Worm (Caenorhabditis elegans): ENCODE results near the gene idpa-3.

idpa-3 gene

ce11 chrX:10336138-10336537 is at the start of gene idpa-3:
idpa-3 (plus strand) TSS chrX:10336438.
- TF ChIP-seq sem-2 (GFP tag; optimal IDR thresholded peaks at IDR 0.05) (no peak), flh-1 (GFP tag; optimal IDR thresholded peaks at IDR 0.05) (no peak), zip-8 (tag; optimal IDR thresholded peaks at IDR 0.05) (no peak), ceh-43 (GFP tag; optimal IDR thresholded peaks at IDR 0.05) (no peak), elt-1 (tag; optimal IDR thresholded peaks at IDR 0.05; ENCODE audit: borderline replicate concordance, insufficient read depth) (no peak)

ce11 chrX:10297410-10297809 is 38.8 kb upstream of the idpa-3 start:
- no peak for TF ChIP-seq zip-8 (tag; optimal IDR thresholded peaks at IDR 0.05)
- no peak for TF ChIP-seq unc-39 (tag; optimal IDR thresholded peaks at IDR 0.05)
- TF ChIP-seq drap-1 (GFP tag; optimal IDR thresholded peaks at IDR 0.05): no peak
- TF ChIP-seq mab-5 (tag; optimal IDR thresholded peaks at IDR 0.05): no peak
- no peak for TF ChIP-seq nhr-12 (tag; optimal IDR thresholded peaks at IDR 0.05)
- no peak for TF ChIP-seq snpc-4 (tag; optimal IDR thresholded peaks at IDR 0.05)
- TF ChIP-seq unc-120 (tag; optimal IDR thresholded peaks at IDR 0.05; ENCODE audit: poor library complexity, severe bottlenecking): no peak

ce11 chrX:10301920-10302319 is 34.3 kb upstream of the idpa-3 start:
- TF ChIP-seq ces-1 (GFP tag; optimal IDR thresholded peaks at IDR 0.05) (no peak), sptf-1 (tag; optimal IDR thresholded peaks at IDR 0.05) (no peak), lin-13 (tag; optimal IDR thresholded peaks at IDR 0.05) (no peak), ceh-43 (GFP tag; optimal IDR thresholded peaks at IDR 0.05) (no peak), nhr-76 (tag; optimal IDR thresholded peaks at IDR 0.05) (no peak), elt-3 (tag; optimal IDR thresholded peaks at IDR 0.05) (no peak), blmp-1 (tag; optimal IDR thresholded peaks at IDR 0.05) (no peak), unc-120 (tag; optimal IDR thresholded peaks at IDR 0.05; ENCODE audit: poor library complexity, severe bottlenecking) (no peak)

- TF ChIP-seq mls-2 (tag; optimal IDR thresholded peaks at IDR 0.05) (no peak), tbx-8 (GFP tag; optimal IDR thresholded peaks at IDR 0.05) (no peak), nhr-237 (tag; optimal IDR thresholded peaks at IDR 0.05) (no peak)
Observed at ce11 chrX:10302430-10302829, 33.8 kb upstream of the idpa-3 start, which contains the start of gene fip-5. fip-5 (plus strand) TSS chrX:10302741.

ce11 chrX:10304178-10304577 is 32.1 kb upstream of the idpa-3 start, which contains the start of gene fipr-21:
fipr-21 (plus strand) TSS chrX:10304529.
- TF ChIP-seq unc-62 (GFP tag; optimal IDR thresholded peaks at IDR 0.05) (peak; percentile 8), elt-1 (tag; optimal IDR thresholded peaks at IDR 0.05; ENCODE audit: borderline replicate concordance, insufficient read depth) (peak; percentile 57), bed-3 (GFP tag; optimal IDR thresholded peaks at IDR 0.05) (no peak)

- TF ChIP-seq tbx-8 (GFP tag; optimal IDR thresholded peaks at IDR 0.05) (no peak), unc-39 (tag; optimal IDR thresholded peaks at IDR 0.05) (no peak), lin-13 (tag; optimal IDR thresholded peaks at IDR 0.05) (no peak), ceh-83 (GFP tag; optimal IDR thresholded peaks at IDR 0.05) (no peak), nhr-237 (tag; optimal IDR thresholded peaks at IDR 0.05) (no peak), snpc-4 (tag; optimal IDR thresholded peaks at IDR 0.05) (no peak), drap-1 (GFP tag; optimal IDR thresholded peaks at IDR 0.05) (no peak), unc-62 (GFP tag; optimal IDR thresholded peaks at IDR 0.05) (no peak), ham-2 (GFP tag; optimal IDR thresholded peaks at IDR 0.05) (no peak)
Observed at ce11 chrX:10306289-10306688, 29.9 kb upstream of the idpa-3 start, which contains the start of gene cnc-8. cnc-8 (plus strand) TSS chrX:10306595.

ce11 chrX:10306923-10307322 is 29.3 kb upstream of the idpa-3 start:
- TF ChIP-seq mls-2 (tag; optimal IDR thresholded peaks at IDR 0.05) (no peak), pha-4 (tag; optimal IDR thresholded peaks at IDR 0.05) (no peak)

ce11 chrX:10307495-10307894 is 28.7 kb upstream of the idpa-3 start, which contains the start of gene F41E7.7:
F41E7.7 (plus strand) TSS chrX:10307795.
- no peak for TF ChIP-seq ces-1 (GFP tag; optimal IDR thresholded peaks at IDR 0.05)
- TF ChIP-seq snpc-4 (tag; optimal IDR thresholded peaks at IDR 0.05): no peak
- no peak for TF ChIP-seq sem-2 (GFP tag; optimal IDR thresholded peaks at IDR 0.05)
- TF ChIP-seq mab-5 (tag; optimal IDR thresholded peaks at IDR 0.05): no peak
- no peak for TF ChIP-seq unc-62 (GFP tag; optimal IDR thresholded peaks at IDR 0.05)
- TF ChIP-seq blmp-1 (tag; optimal IDR thresholded peaks at IDR 0.05): no peak
- no peak for TF ChIP-seq nhr-12 (tag; optimal IDR thresholded peaks at IDR 0.05)
- no peak for TF ChIP-seq tbx-8 (GFP tag; optimal IDR thresholded peaks at IDR 0.05)
- no peak for TF ChIP-seq unc-120 (tag; optimal IDR thresholded peaks at IDR 0.05; ENCODE audit: poor library complexity, severe bottlenecking)
- no peak for TF ChIP-seq hlh-1 (tag; optimal IDR thresholded peaks at IDR 0.05)
- no peak for TF ChIP-seq zip-8 (tag; optimal IDR thresholded peaks at IDR 0.05)
- TF ChIP-seq ceh-39 (tag; optimal IDR thresholded peaks at IDR 0.05): no peak
- no peak for TF ChIP-seq sptf-1 (tag; optimal IDR thresholded peaks at IDR 0.05)
- no peak for TF ChIP-seq drap-1 (GFP tag; optimal IDR thresholded peaks at IDR 0.05)
- TF ChIP-seq ztf-11 (tag; optimal IDR thresholded peaks at IDR 0.05): no peak

All from whole organism, mixed stage, embryonic.